Fruit fly (Drosophila melanogaster) S2 (cell line): ENCODE measurements around the gene CG42514.

Experiments
- CG8478 ChIP-seq: fragments of >200 bp; optimal IDR thresholded peaks from 2 replicates; lab custom pipeline; 2018
- CTCF ChIP-seq, 2 experiments: fragments of >200 bp; optimal IDR thresholded peaks; 2 replicates each; lab custom pipeline; 2018

dm6 chr3L:16544220-16544619, 48.2 kb upstream of the CG42514 start:
- TF ChIP-seq CG8478 (lab: Kevin White, UChicago) (no peak), CTCF (optimal IDR thresholded peaks at IDR 0.05; lab: Kevin White, UChicago) (no peak)
